Worm (Caenorhabditis elegans): ENCODE data around the gene fbxa-202.
A peak's percentile ranks its signal among the peaks of the same experiment; 100 is the strongest.

fbxa-202 gene

DNA sequence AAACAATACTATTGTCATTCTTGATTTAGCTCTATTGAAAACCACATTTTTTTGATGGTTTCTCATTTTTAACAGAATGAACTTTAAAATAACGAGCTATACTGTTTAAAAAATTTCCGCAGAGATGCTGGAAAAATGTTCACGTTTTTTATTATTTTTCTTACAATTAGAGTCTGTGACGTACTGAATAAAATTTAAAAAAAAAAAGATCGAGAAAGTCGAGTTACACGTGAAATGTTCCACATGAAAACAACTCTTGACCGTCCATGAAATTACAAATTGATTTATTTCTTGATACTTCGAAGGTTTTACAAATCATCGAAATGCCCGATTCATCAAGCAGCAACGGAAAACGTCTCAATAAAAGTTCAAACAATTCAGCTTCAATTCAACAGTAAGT lies at the start of gene fbxa-202:
fbxa-202 (plus strand) TSS at position 301 of the 400 bp plus-strand sequence.
- TF ChIP-seq unc-62 (GFP tag; optimal IDR thresholded peaks at IDR 0.05) = no peak
- no peak for TF ChIP-seq eor-1 (tag; optimal IDR thresholded peaks at IDR 0.05)
- TF ChIP-seq elt-1 (tag; optimal IDR thresholded peaks at IDR 0.05) = no peak
- no peak for TF ChIP-seq daf-12 (tag; optimal IDR thresholded peaks at IDR 0.05)
- no peak for TF ChIP-seq egl-27 (tag; optimal IDR thresholded peaks at IDR 0.05)
- no peak for TF ChIP-seq nhr-23 (tag; optimal IDR thresholded peaks at IDR 0.05)
- TF ChIP-seq ceh-9 (tag; optimal IDR thresholded peaks at IDR 0.05) = no peak

DNA sequence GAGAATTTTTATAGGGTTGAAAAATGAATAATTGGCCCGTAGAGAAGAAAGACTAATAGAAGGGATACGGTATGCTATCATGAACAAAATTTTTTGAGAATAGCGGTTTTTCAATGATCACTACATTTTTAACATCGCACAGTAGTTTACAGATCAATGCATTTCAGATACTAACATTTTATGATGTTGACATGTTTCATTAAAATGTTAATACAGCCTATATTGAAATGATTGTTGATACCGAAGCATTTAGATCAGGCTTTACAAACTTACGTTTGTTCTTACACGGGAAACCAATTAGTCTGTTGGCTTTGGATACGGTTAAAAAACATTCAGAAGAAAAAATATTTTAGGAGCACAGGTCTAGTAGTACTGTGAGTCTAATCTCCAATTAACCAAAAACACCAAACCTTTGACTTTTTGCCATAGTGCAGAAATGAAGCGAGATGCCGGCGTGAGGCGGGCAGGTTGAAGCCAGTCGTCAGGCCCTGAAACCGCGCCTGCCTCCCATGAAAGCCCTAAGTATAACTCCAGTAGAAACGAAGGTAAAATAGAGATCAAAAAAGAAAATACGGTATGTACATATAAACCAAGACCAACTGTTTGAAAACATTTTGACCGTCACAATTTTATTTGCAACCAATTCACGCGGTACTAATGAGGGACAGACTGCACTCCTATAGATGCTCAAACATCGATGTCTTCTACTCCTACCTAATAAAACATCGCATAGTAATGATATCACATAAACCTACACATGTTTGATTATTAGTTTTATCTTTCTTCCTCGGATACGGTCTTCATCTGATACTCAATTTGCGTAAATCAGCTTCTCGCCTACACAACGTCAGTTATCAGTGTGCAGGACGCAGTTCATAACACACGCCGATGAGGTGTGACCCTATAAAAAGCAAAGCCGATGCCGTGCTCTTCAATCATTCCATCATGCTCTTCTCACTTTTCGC lies 48.7 kb upstream of the fbxa-202 start, which contains the start of gene fil-2:
fil-2 (plus strand) TSS at position 915 of the 965 bp plus-strand sequence.
- TF ChIP-seq egl-27 (tag; optimal IDR thresholded peaks at IDR 0.05) (no peak), pqm-1 (tag; optimal IDR thresholded peaks at IDR 0.05) (peak; percentile 6), nhr-43 (tag; optimal IDR thresholded peaks at IDR 0.05; ENCODE audit: poor library complexity, severe bottlenecking) (peak; percentile 75), elt-2 (tag; optimal IDR thresholded peaks at IDR 0.05) (peak; percentile 51), nhr-77 (tag; optimal IDR thresholded peaks at IDR 0.05) (no peak), lsy-12 (tag; optimal IDR thresholded peaks at IDR 0.05) (peak; percentile 6), nhr-28 (tag; optimal IDR thresholded peaks at IDR 0.05) (peak; percentile 46), ama-1 (optimal IDR thresholded peaks at IDR 0.05) (no peak)

DNA sequence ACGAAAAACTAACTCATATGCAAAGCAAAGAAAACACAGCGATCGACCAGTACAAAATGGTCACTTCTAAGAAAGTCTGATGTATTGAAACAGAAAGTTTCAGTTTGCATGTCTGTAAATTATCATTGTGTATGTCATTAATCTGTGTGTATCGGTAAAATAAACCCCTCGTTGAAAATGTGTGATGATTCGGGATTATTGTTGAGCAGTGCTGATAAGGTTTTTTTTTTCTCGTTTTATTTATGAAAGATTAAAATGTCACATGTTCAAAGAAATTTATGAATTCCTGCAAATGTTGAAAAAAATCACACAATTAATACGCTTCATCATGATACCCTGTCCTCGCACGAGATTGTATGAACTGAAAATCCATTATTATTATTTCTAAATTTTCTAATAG lies 47.0 kb upstream of the fbxa-202 start:
- TF ChIP-seq elt-2 (tag; optimal IDR thresholded peaks at IDR 0.05) (peak; percentile 64), nhr-76 (tag; optimal IDR thresholded peaks at IDR 0.05) (no peak), pqm-1 (tag; optimal IDR thresholded peaks at IDR 0.05) (peak; percentile 77), mml-1 (tag; optimal IDR thresholded peaks at IDR 0.05) (no peak)

DNA sequence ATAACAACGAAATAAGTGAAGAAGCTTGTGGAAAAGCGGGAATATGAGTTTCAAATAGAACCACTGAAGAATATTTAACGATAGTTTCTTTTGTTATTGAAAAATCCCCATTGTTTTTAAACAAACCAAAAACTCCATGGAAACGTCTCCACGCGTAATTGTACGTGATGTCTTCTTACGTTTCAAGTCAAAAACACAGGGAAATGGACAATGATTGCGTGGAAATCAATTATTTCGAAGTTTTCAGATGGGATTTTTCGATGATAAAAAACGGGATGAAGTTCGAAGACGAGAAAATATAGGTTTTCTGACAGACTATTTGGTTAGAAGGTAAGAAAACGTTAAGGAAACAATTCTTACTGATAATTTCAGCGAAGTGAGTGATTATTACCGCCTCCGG lies 45.9 kb upstream of the fbxa-202 start, which contains the start of the genes K12B6.4 and spe-49:
K12B6.4 (minus strand) TSS at position 101 of the 400 bp plus-strand sequence.
spe-49 (plus strand) TSS at position 185 of the 400 bp plus-strand sequence.
- no peak for TF ChIP-seq nhr-77 (tag; optimal IDR thresholded peaks at IDR 0.05)
- TF ChIP-seq fos-1 (tag; optimal IDR thresholded peaks at IDR 0.05) = no peak
- no peak for TF ChIP-seq elt-3 (tag; optimal IDR thresholded peaks at IDR 0.05)
- no peak for TF ChIP-seq ceh-82 (tag; optimal IDR thresholded peaks at IDR 0.05)
- TF ChIP-seq lsy-12 (tag; optimal IDR thresholded peaks at IDR 0.05) = no peak
- no peak for TF ChIP-seq unc-39 (tag; optimal IDR thresholded peaks at IDR 0.05)
- no peak for TF ChIP-seq nhr-11 (tag; optimal IDR thresholded peaks at IDR 0.05)
- TF ChIP-seq nhr-67 (tag; optimal IDR thresholded peaks at IDR 0.05) = no peak
- no peak for TF ChIP-seq jun-1 (tag; optimal IDR thresholded peaks at IDR 0.05)
- TF ChIP-seq snpc-4 (tag; optimal IDR thresholded peaks at IDR 0.05) = no peak

DNA sequence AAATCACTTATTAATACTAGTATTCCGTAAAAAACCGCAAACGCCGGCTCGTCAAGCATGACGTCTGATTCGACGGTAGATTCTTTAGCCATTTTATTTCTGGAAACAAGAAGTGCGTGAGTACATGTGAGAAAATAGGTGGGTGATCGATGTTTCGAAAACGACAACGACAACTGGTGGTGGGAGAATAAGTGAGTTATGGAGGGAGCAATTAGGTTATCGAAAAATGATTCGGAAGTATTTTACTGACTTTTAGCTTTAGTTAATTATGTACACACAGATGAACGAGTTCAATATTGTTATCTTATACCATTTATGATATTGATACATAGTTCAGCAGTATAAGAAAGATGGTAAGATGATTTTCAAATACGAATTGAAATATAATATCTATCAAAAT lies 40.7 kb upstream of the fbxa-202 start, which contains the start of gene srn-1:
srn-1 (minus strand) TSS at position 101 of the 400 bp plus-strand sequence.
- no peak for TF ChIP-seq nhr-25 (tag; optimal IDR thresholded peaks at IDR 0.05)
- TF ChIP-seq elt-3 (tag; optimal IDR thresholded peaks at IDR 0.05) = no peak
- TF ChIP-seq nhr-237 (tag; optimal IDR thresholded peaks at IDR 0.05) = no peak
- TF ChIP-seq jun-1 (tag; optimal IDR thresholded peaks at IDR 0.05) = no peak
- TF ChIP-seq egl-5 (tag; optimal IDR thresholded peaks at IDR 0.05) = no peak
- TF ChIP-seq fos-1 (tag; optimal IDR thresholded peaks at IDR 0.05) = no peak
- no peak for TF ChIP-seq nhr-28 (tag; optimal IDR thresholded peaks at IDR 0.05)
- no peak for TF ChIP-seq lin-15B (tag; optimal IDR thresholded peaks at IDR 0.05)
- TF ChIP-seq pqm-1 (tag; optimal IDR thresholded peaks at IDR 0.05) = no peak
- TF ChIP-seq elt-1 (tag; optimal IDR thresholded peaks at IDR 0.05) = no peak
- no peak for TF ChIP-seq hmg-11 (tag; optimal IDR thresholded peaks at IDR 0.05)
- no peak for TF ChIP-seq elt-2 (tag; optimal IDR thresholded peaks at IDR 0.05)

DNA sequence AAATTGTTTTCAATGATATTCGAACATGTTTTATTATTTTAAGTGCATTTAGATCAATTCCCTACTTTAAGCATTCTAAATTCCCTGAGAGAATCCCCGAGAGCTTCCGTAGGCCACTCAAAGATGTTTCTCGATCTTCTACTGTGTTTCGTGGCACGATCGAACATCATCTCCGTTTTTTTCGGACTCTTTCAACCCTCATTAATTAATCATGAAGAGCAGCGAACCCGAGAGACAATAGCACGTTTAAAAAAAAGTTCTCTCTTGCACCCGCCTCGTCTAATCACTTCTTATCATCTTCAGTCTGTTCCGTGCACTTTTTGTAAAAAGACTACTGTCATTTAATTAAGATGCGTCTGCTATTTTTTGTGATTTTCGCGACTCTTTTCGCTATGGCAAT lies 38.5 kb upstream of the fbxa-202 start, which contains the start of gene K12B6.11:
K12B6.11 (plus strand) TSS at position 301 of the 400 bp plus-strand sequence.
- TF ChIP-seq lin-39 (tag; optimal IDR thresholded peaks at IDR 0.05) (no peak), nhr-237 (tag; optimal IDR thresholded peaks at IDR 0.05) (no peak), ZK546.5 (tag; optimal IDR thresholded peaks at IDR 0.05) (no peak), fos-1 (tag; optimal IDR thresholded peaks at IDR 0.05) (no peak), jun-1 (tag; optimal IDR thresholded peaks at IDR 0.05) (no peak), nhr-43 (tag; optimal IDR thresholded peaks at IDR 0.05; ENCODE audit: poor library complexity, severe bottlenecking) (no peak), ztf-4 (tag; optimal IDR thresholded peaks at IDR 0.05) (no peak), sea-2 (GFP tag; optimal IDR thresholded peaks at IDR 0.05) (no peak), fkh-2 (tag; optimal IDR thresholded peaks at IDR 0.05) (no peak), elt-2 (tag; optimal IDR thresholded peaks at IDR 0.05) (no peak), nhr-23 (tag; optimal IDR thresholded peaks at IDR 0.05) (no peak), pha-4 (tag; optimal IDR thresholded peaks at IDR 0.05) (no peak), daf-12 (tag; optimal IDR thresholded peaks at IDR 0.05) (no peak), mml-1 (tag; optimal IDR thresholded peaks at IDR 0.05) (no peak), nhr-67 (tag; optimal IDR thresholded peaks at IDR 0.05) (no peak), ama-1 (optimal IDR thresholded peaks at IDR 0.05) (no peak), mdl-1 (tag; optimal IDR thresholded peaks at IDR 0.05) (no peak), nhr-25 (tag; optimal IDR thresholded peaks at IDR 0.05) (no peak), nhr-76 (tag; optimal IDR thresholded peaks at IDR 0.05) (no peak)
